Worm (Caenorhabditis elegans) whole organism, young adult: ENCODE data around the gene fbxb-34.

Experiments
- cebp-1 ChIP-seq, 2 experiments: fragments of 200-800 bp in 1 of 2; sonication (Bioruptor generic) in 1 of 2; sonication (generic microtip) in 1 of 2; IDR thresholded peaks in 1 of 2; optimal IDR thresholded peaks in 1 of 2; 2 replicates each; pipeline versions ENCODE4 v1.3.6 to Lab custom; 2017 to 2022; ENCODE audit warnings: missing compliant biosample characterization in 2 of 2, missing genetic modification characterization in 2 of 2, mild to moderate bottlenecking in 1 of 2, missing genetic modification reagents in 1 of 2, moderate library complexity in 1 of 2
- unc-62 ChIP-seq: fragments of 150-350 bp; optimal IDR thresholded peaks from 2 replicates; lab custom pipeline; 2014; ENCODE audit warnings: missing biosample characterization, missing genetic modification reagents, missing genetic modification characterization
- ztf-28 ChIP-seq: fragments of 200-800 bp; sonication (Bioruptor generic); IDR thresholded peaks from 2 replicates; pipeline ENCODE4 v1.3.6; 2022; ENCODE audit warnings: missing genetic modification reagents, missing genetic modification characterization, missing compliant biosample characterization

DNA sequence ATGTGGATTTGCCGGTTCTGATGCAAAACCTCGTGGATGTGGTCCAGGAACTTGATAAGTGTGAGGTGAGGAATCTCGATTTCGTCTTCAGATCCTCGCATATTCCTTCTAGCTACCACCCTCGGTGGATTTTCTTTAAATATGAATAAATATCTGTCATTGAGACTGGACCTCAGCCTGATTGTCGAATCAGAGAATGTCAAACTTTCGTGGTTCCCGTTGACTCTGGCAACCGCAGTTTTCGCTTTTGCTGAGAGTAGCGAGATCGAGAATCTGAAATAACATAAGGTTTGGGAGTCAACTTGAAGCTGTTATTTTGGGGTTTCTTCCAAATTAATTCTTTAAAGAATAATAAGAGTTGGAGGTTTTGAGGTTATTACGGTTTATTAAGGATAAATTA is 5.0 kb upstream of the fbxb-34 start, which contains the start of gene fbxb-14:
- TF ChIP-seq ztf-28 (GFP tag; lab: Robert Waterston, UW) (no peak), cebp-1 (GFP tag; IDR thresholded peaks at IDR 0.05; lab: Robert Waterston, UW) (no peak), cebp-1 (tag; optimal IDR thresholded peaks at IDR 0.05; lab: Kevin White, UChicago) (no peak), unc-62 (GFP tag; lab: Kevin White, UChicago) (no peak)
